Worm (Caenorhabditis elegans): ENCODE data around the gene F14E5.2.

F14E5.2 gene

DNA sequence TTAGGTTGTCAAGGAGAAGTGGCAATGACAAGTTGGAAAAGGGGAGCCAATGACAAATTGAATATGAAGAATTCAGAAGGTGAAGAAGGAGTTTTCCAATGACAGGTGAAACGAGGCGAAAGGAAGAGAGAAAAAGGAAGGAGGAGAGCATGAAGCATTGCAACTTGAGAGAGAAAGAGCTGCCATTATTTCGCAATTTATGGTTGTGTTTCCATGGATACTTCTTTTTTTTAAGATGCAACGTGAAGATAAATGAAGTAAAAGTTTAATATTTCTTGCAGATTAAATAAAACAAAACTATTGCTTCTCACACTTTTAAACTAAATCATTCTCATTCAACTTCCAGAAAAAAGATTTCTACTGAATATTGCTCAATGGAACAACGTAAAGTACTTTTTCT lies 34.5 kb downstream of the F14E5.2 start, which contains the start of gene F49E12.8:
Gene F49E12.8 (minus strand): TSS at position 101 of the 400 bp plus-strand sequence.
- TF ChIP-seq W03F9.2 (tag; optimal IDR thresholded peaks at IDR 0.05) (no peak), dao-5 (tag; optimal IDR thresholded peaks at IDR 0.05) (no peak), him-1 (tag; optimal IDR thresholded peaks at IDR 0.05) (no peak)

- TF ChIP-seq W03F9.2 (tag; optimal IDR thresholded peaks at IDR 0.05) (no peak), him-1 (tag; optimal IDR thresholded peaks at IDR 0.05) (no peak), dao-5 (tag; optimal IDR thresholded peaks at IDR 0.05) (no peak)
These were observed 36.4 kb downstream of the F14E5.2 start for ce11 chrII:8392215-8392614.

DNA sequence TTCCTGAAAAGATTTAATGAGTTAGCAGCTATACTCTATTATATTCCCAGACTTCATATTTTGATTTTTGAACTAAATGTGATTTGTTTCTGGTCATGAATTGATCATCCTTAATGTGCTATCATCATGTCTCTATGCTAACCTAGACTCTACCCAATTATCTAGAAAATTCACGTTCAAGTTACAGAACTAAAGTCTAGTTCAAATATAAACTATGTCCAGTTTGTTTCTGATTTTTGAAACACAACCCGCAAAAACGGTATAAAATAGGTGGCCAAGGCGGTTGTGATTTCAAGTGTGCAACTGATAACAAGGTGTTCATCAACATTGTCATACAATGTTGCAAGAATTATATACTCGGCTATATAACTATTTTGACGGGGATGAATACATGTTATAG lies 37.9 kb downstream of the F14E5.2 start, which contains the start of gene F49E12.10:
Gene F49E12.10 (plus strand): TSS at position 301 of the 400 bp plus-strand sequence.
- no peak for TF ChIP-seq W03F9.2 (tag; optimal IDR thresholded peaks at IDR 0.05)
- no peak for TF ChIP-seq dao-5 (tag; optimal IDR thresholded peaks at IDR 0.05)
- no peak for TF ChIP-seq him-1 (tag; optimal IDR thresholded peaks at IDR 0.05)

- TF ChIP-seq W03F9.2 (tag; optimal IDR thresholded peaks at IDR 0.05): no peak
- no peak for TF ChIP-seq dao-5 (tag; optimal IDR thresholded peaks at IDR 0.05)
- TF ChIP-seq him-1 (tag; optimal IDR thresholded peaks at IDR 0.05): no peak
These were observed 40.6 kb downstream of the F14E5.2 start, which contains the start of gene drd-1 for ce11 chrII:8388001-8388513. drd-1 (plus strand) TSS chrII:8388051.

ce11 chrII:8386897-8387296 lies 41.8 kb downstream of the F14E5.2 start:
- TF ChIP-seq W03F9.2 (tag; optimal IDR thresholded peaks at IDR 0.05) (no peak), him-1 (tag; optimal IDR thresholded peaks at IDR 0.05) (no peak), dao-5 (tag; optimal IDR thresholded peaks at IDR 0.05) (no peak)

ce11 chrII:8385561-8385960 lies 43.1 kb downstream of the F14E5.2 start:
- no peak for TF ChIP-seq dao-5 (tag; optimal IDR thresholded peaks at IDR 0.05)
- TF ChIP-seq W03F9.2 (tag; optimal IDR thresholded peaks at IDR 0.05): no peak

- TF ChIP-seq W03F9.2 (tag; optimal IDR thresholded peaks at IDR 0.05) (no peak), dao-5 (tag; optimal IDR thresholded peaks at IDR 0.05) (no peak), him-1 (tag; optimal IDR thresholded peaks at IDR 0.05) (no peak)
These were observed 44.3 kb downstream of the F14E5.2 start for ce11 chrII:8384344-8384743.

DNA sequence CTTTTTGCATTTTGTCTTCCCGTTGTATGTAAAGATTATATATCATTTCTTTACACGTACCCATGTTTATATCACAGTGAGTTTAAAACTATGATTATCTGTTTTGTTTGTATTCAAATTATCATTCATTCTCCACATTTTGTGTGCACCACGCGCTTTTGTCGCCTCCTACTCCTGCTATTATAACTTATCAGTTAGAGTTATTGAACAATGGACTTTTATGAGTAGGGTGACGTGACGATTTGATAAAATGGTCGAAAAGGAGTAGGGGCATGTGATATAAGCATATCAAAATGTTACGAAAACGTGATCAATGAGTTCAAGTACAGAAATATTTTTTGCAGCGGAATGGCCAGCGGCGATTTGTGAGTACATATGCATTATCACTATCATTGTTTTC lies 45.8 kb downstream of the F14E5.2 start:
- TF ChIP-seq him-1 (tag; optimal IDR thresholded peaks at IDR 0.05) (no peak), W03F9.2 (tag; optimal IDR thresholded peaks at IDR 0.05) (no peak), dao-5 (tag; optimal IDR thresholded peaks at IDR 0.05) (no peak)

DNA sequence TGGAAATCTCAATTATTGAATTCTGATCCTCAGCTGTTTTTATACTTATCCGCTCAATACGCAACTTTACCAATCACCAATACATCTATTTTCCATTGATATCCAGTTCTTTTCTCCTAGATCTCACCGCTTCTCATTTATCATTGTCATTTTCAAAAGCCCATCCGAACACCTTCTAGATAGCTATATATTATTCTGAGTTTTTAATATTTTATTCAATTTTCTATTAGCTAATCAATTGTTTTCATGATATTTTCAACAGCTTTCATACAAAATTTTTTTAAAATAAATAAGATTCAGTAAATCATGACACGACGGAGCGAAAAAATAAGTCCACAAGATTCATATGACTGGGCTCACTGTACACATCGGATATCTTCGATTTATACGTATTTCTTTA lies 47.5 kb downstream of the F14E5.2 start, which contains the start of gene F49E12.12:
Gene F49E12.12 (plus strand): TSS at position 301 of the 400 bp plus-strand sequence.
- TF ChIP-seq him-1 (tag; optimal IDR thresholded peaks at IDR 0.05) (no peak), W03F9.2 (tag; optimal IDR thresholded peaks at IDR 0.05) (no peak), dao-5 (tag; optimal IDR thresholded peaks at IDR 0.05) (no peak)

- no peak for TF ChIP-seq him-1 (tag; optimal IDR thresholded peaks at IDR 0.05)
- TF ChIP-seq dao-5 (tag; optimal IDR thresholded peaks at IDR 0.05): no peak
- TF ChIP-seq W03F9.2 (tag; optimal IDR thresholded peaks at IDR 0.05): no peak
These were observed 48.5 kb downstream of the F14E5.2 start for ce11 chrII:8380188-8380587.

ce11 chrII:8377722-8378121 lies 50.9 kb downstream of the F14E5.2 start:
- no peak for TF ChIP-seq W03F9.2 (tag; optimal IDR thresholded peaks at IDR 0.05)
- no peak for TF ChIP-seq dao-5 (tag; optimal IDR thresholded peaks at IDR 0.05)
- TF ChIP-seq him-1 (tag; optimal IDR thresholded peaks at IDR 0.05): no peak
